Worm (Caenorhabditis elegans) whole organism, L2 larva: ENCODE results near the gene F52E1.14.
A peak's percentile ranks its signal among the peaks of the same experiment; 100 is the strongest.

Source experiments
- C34F6.9 ChIP-seq: fragments of 150-350 bp; optimal IDR thresholded peaks from 2 replicates; lab custom pipeline; 2014; ENCODE audit warnings: missing biosample characterization, missing genetic modification characterization
- F13H6.1 ChIP-seq: sonication (generic microtip); optimal IDR thresholded peaks from 2 replicates; lab custom pipeline; 2016; ENCODE audit warnings: missing genetic modification characterization, missing compliant biosample characterization
- R02D3.7 ChIP-seq: fragments of 150-350 bp; optimal IDR thresholded peaks from 2 replicates; lab custom pipeline; 2014; ENCODE audit warnings: missing biosample characterization, missing genetic modification characterization
- Y55F3AM.14 ChIP-seq: fragments of 200-800 bp; sonication (Bioruptor generic); optimal IDR thresholded peaks from 2 replicates; lab custom pipeline; 2018; ENCODE audit warnings: mild to moderate bottlenecking, missing genetic modification characterization, missing compliant biosample characterization
- ZK546.5 ChIP-seq: sonication (generic microtip); optimal IDR thresholded peaks from 2 replicates; lab custom pipeline; 2017; ENCODE audit warnings: missing biosample characterization, missing genetic modification characterization
- alr-1 ChIP-seq: fragments of 150-350 bp; optimal IDR thresholded peaks from 2 replicates; lab custom pipeline; 2014; ENCODE audit warnings: missing biosample characterization, missing genetic modification characterization
- aly-2 ChIP-seq: fragments of 150-350 bp; optimal IDR thresholded peaks from 2 replicates; lab custom pipeline; 2014; ENCODE audit warnings: missing biosample characterization, missing genetic modification characterization
- ama-1 ChIP-seq: fragments of 150-350 bp; optimal IDR thresholded peaks from 2 replicates; lab custom pipeline; 2018; ENCODE audit warnings: inconsistent platforms
- blmp-1 ChIP-seq: sonication (generic microtip); optimal IDR thresholded peaks from 2 replicates; lab custom pipeline; 2017; ENCODE audit warnings: missing genetic modification characterization, mild to moderate bottlenecking, missing compliant biosample characterization, antibody characterized with exemption, moderate library complexity; ENCODE audit not compliant: insufficient read depth
- ceh-16 ChIP-seq: fragments of 150-350 bp; optimal IDR thresholded peaks from 2 replicates; lab custom pipeline; 2014; ENCODE audit warnings: missing biosample characterization, missing genetic modification characterization
- ceh-82 ChIP-seq: fragments of 150-350 bp; optimal IDR thresholded peaks from 2 replicates; lab custom pipeline; 2014; ENCODE audit warnings: missing biosample characterization, missing genetic modification characterization
- crh-2 ChIP-seq: sonication (generic microtip); optimal IDR thresholded peaks from 2 replicates; lab custom pipeline; 2017; ENCODE audit warnings: missing biosample characterization, missing genetic modification characterization
- dmd-4 ChIP-seq: sonication (generic microtip); optimal IDR thresholded peaks from 2 replicates; lab custom pipeline; 2017; ENCODE audit warnings: missing biosample characterization, missing genetic modification characterization
- egl-27 ChIP-seq: sonication (generic microtip); optimal IDR thresholded peaks from 3 replicates; lab custom pipeline; 2017; ENCODE audit warnings: missing biosample characterization, missing genetic modification reagents, missing genetic modification characterization
- elt-1 ChIP-seq: fragments of 150-350 bp; optimal IDR thresholded peaks from 2 replicates; lab custom pipeline; 2014; ENCODE audit warnings: missing biosample characterization, missing genetic modification characterization
- elt-3 ChIP-seq: sonication (generic microtip); optimal IDR thresholded peaks from 2 replicates; lab custom pipeline; 2017; ENCODE audit warnings: missing biosample characterization, missing genetic modification characterization
- fos-1 ChIP-seq: fragments of 150-350 bp; optimal IDR thresholded peaks from 2 replicates; lab custom pipeline; 2014; ENCODE audit warnings: missing biosample characterization, missing genetic modification characterization
- gmeb-1 ChIP-seq: fragments of 150-350 bp; optimal IDR thresholded peaks from 2 replicates; lab custom pipeline; 2014; ENCODE audit warnings: missing biosample characterization, missing genetic modification characterization
- lin-11 ChIP-seq: fragments of 150-350 bp; sonication (generic microtip); optimal IDR thresholded peaks from 2 replicates; lab custom pipeline; 2014; ENCODE audit warnings: missing biosample characterization, missing genetic modification characterization, inconsistent platforms, mixed read lengths
- lin-13 ChIP-seq: fragments of 150-350 bp; optimal IDR thresholded peaks from 2 replicates; lab custom pipeline; 2014; ENCODE audit warnings: missing biosample characterization, missing genetic modification reagents, missing genetic modification characterization
- lin-39 ChIP-seq: fragments of 150-350 bp; optimal IDR thresholded peaks from 2 replicates; lab custom pipeline; 2014; ENCODE audit warnings: missing biosample characterization, missing genetic modification reagents, missing genetic modification characterization
- lsy-2 ChIP-seq, 2 experiments: fragments of 150-350 bp in 1 of 2; sonication (generic microtip) in 1 of 2; optimal IDR thresholded peaks; 2 replicates each; lab custom pipeline; 2014 to 2017; ENCODE audit warnings: missing biosample characterization in 2 of 2, missing genetic modification characterization in 2 of 2
- mab-5 ChIP-seq: fragments of 150-350 bp; optimal IDR thresholded peaks from 2 replicates; lab custom pipeline; 2014; ENCODE audit warnings: missing biosample characterization, missing genetic modification characterization
- mbf-1 ChIP-seq: sonication (generic microtip); optimal IDR thresholded peaks from 2 replicates; lab custom pipeline; 2017; ENCODE audit warnings: missing biosample characterization, missing genetic modification characterization
- mdl-1 ChIP-seq, 2 experiments: fragments of 150-350 bp in 1 of 2; sonication (generic microtip) in 1 of 2; optimal IDR thresholded peaks; 2 replicates each; lab custom pipeline; 2017; ENCODE audit warnings: missing biosample characterization in 2 of 2, missing genetic modification characterization in 2 of 2
- nhr-10 ChIP-seq: sonication (generic microtip); optimal IDR thresholded peaks from 2 replicates; lab custom pipeline; 2017; ENCODE audit warnings: missing biosample characterization, missing genetic modification characterization
- nhr-11 ChIP-seq: fragments of 150-350 bp; optimal IDR thresholded peaks from 2 replicates; lab custom pipeline; 2014; ENCODE audit warnings: missing biosample characterization, missing genetic modification characterization
- nhr-12 ChIP-seq: fragments of 150-350 bp; optimal IDR thresholded peaks from 2 replicates; lab custom pipeline; 2014; ENCODE audit warnings: missing biosample characterization, missing genetic modification characterization
- nhr-129 ChIP-seq: fragments of 150-350 bp; optimal IDR thresholded peaks from 2 replicates; lab custom pipeline; 2014; ENCODE audit warnings: missing biosample characterization, missing genetic modification characterization
- nhr-21 ChIP-seq: fragments of 150-350 bp; optimal IDR thresholded peaks from 2 replicates; lab custom pipeline; 2014; ENCODE audit warnings: missing biosample characterization, missing genetic modification characterization
- nhr-23 ChIP-seq: fragments of 150-350 bp; optimal IDR thresholded peaks from 2 replicates; lab custom pipeline; 2014; ENCODE audit warnings: missing biosample characterization, missing genetic modification reagents, missing genetic modification characterization
- nhr-237 ChIP-seq: fragments of 150-350 bp; optimal IDR thresholded peaks from 2 replicates; lab custom pipeline; 2014; ENCODE audit warnings: missing biosample characterization, missing genetic modification characterization
- nhr-25 ChIP-seq: fragments of 150-350 bp; sonication (generic microtip); optimal IDR thresholded peaks from 3 replicates; lab custom pipeline; 2014; ENCODE audit warnings: missing biosample characterization, missing genetic modification characterization
- nhr-6 ChIP-seq: fragments of 150-350 bp; optimal IDR thresholded peaks from 2 replicates; lab custom pipeline; 2014; ENCODE audit warnings: missing biosample characterization, missing genetic modification characterization
- nhr-77 ChIP-seq: fragments of 150-350 bp; optimal IDR thresholded peaks from 2 replicates; lab custom pipeline; 2014; ENCODE audit warnings: missing biosample characterization, missing genetic modification characterization
- peb-1 ChIP-seq: fragments of 150-350 bp; optimal IDR thresholded peaks from 2 replicates; lab custom pipeline; 2014; ENCODE audit warnings: missing biosample characterization, missing genetic modification characterization
- sem-4 ChIP-seq: fragments of 150-350 bp; optimal IDR thresholded peaks from 2 replicates; lab custom pipeline; 2014; ENCODE audit warnings: missing biosample characterization, missing genetic modification reagents, missing genetic modification characterization
- skn-1 ChIP-seq: sonication (generic microtip); optimal IDR thresholded peaks from 2 replicates; lab custom pipeline; 2017; ENCODE audit warnings: missing biosample characterization, missing genetic modification characterization
- sma-3 ChIP-seq: sonication (generic microtip); optimal IDR thresholded peaks from 2 replicates; lab custom pipeline; 2016; ENCODE audit warnings: missing genetic modification reagents, missing genetic modification characterization, missing compliant biosample characterization
- sma-9 ChIP-seq, 2 experiments: fragments of 150-350 bp in 1 of 2; sonication (generic microtip) in 1 of 2; optimal IDR thresholded peaks; 2 replicates each; lab custom pipeline; 2014 to 2016; ENCODE audit warnings: missing genetic modification characterization in 2 of 2, mild to moderate bottlenecking in 1 of 2, missing biosample characterization in 1 of 2, missing compliant biosample characterization in 1 of 2, missing genetic modification reagents in 1 of 2, moderate library complexity in 1 of 2
- snpc-4 ChIP-seq: fragments of 150-350 bp; optimal IDR thresholded peaks from 2 replicates; lab custom pipeline; 2014; ENCODE audit warnings: missing biosample characterization, missing genetic modification characterization
- unc-39 ChIP-seq: fragments of 150-350 bp; optimal IDR thresholded peaks from 2 replicates; lab custom pipeline; 2014; ENCODE audit warnings: missing biosample characterization, missing genetic modification characterization
- unc-55 ChIP-seq: fragments of 150-350 bp; sonication (generic microtip); optimal IDR thresholded peaks from 3 replicates; lab custom pipeline; 2014; ENCODE audit warnings: missing biosample characterization, missing genetic modification reagents, missing genetic modification characterization
- unc-62 ChIP-seq: fragments of 150-350 bp; optimal IDR thresholded peaks from 2 replicates; lab custom pipeline; 2014; ENCODE audit warnings: missing biosample characterization, missing genetic modification reagents, missing genetic modification characterization
- zag-1 ChIP-seq: fragments of 150-350 bp; optimal IDR thresholded peaks from 2 replicates; lab custom pipeline; 2014; ENCODE audit warnings: missing biosample characterization, missing genetic modification characterization
- ztf-1 ChIP-seq: fragments of 200-800 bp; sonication (Bioruptor generic); conservative IDR thresholded peaks from 2 replicates; pipeline ENCODE4 v1.3.6; 2022; ENCODE audit warnings: missing genetic modification characterization, missing compliant biosample characterization
- ztf-11 ChIP-seq: sonication (generic microtip); optimal IDR thresholded peaks from 2 replicates; lab custom pipeline; 2017; ENCODE audit warnings: missing biosample characterization, missing genetic modification characterization
- ztf-4 ChIP-seq: fragments of 150-350 bp; optimal IDR thresholded peaks from 2 replicates; lab custom pipeline; 2014; ENCODE audit warnings: missing biosample characterization, missing genetic modification characterization

F52E1.14 gene

DNA sequence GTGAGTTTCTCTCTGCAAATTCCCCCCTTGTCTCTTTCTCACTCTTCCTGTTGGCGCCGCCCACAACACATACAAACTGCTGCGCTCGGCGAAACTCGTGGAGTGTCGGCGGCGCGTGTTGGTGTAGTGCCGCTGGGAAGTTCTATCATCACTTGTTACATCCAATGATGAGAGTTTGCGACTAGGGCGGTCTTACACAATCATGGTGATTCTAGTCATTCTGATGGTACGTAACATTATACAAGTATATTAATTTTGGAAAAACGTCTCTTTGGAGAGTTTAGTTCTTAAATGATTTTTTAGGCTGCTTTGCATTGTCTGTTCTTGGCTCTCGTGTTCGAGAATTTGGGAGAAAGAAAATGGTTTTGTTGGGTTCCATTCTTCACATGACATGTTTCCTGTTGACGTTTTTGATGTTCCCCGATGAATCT lies 34.7 kb upstream of the F52E1.14 start:
- TF ChIP-seq nhr-10 (tag; lab: Kevin White, UChicago) = peak; percentile 56
- TF ChIP-seq ztf-4 (tag; lab: Kevin White, UChicago) = peak; percentile 62
- TF ChIP-seq unc-39 (tag; lab: Kevin White, UChicago) = no peak
- TF ChIP-seq nhr-237 = peak; percentile 69
- TF ChIP-seq R02D3.7 (tag; lab: Kevin White, UChicago) = peak; percentile 36
- peak; percentile 97 for TF ChIP-seq sma-9 (GFP tag; optimal IDR thresholded peaks at IDR 0.05; lab: Kevin White, UChicago)
- TF ChIP-seq sma-9 (tag; optimal IDR thresholded peaks at IDR 0.05; lab: Kevin White, UChicago) = no peak
- no peak for TF ChIP-seq dmd-4 (tag; lab: Kevin White, UChicago)
- peak; percentile 73 for TF ChIP-seq Y55F3AM.14
- no peak for TF ChIP-seq elt-1
- no peak for TF ChIP-seq lin-11 (tag; lab: Kevin White, UChicago)
- peak; percentile 46 for TF ChIP-seq zag-1 (tag; lab: Kevin White, UChicago)
- peak; percentile 64 for TF ChIP-seq nhr-129 (tag; lab: Kevin White, UChicago)
- peak; percentile 74 for TF ChIP-seq egl-27 (tag; lab: Kevin White, UChicago)
- no peak for TF ChIP-seq nhr-11 (tag; lab: Kevin White, UChicago)
- TF ChIP-seq ceh-82 (tag; lab: Kevin White, UChicago) = no peak
- TF ChIP-seq nhr-6 = peak; percentile 51
- TF ChIP-seq sma-3 (GFP tag; lab: Kevin White, UChicago) = peak; percentile 94
- TF ChIP-seq ama-1 (lab: Kevin White, UChicago) = peak; percentile 98
- TF ChIP-seq lsy-2 (tag; optimal IDR thresholded peaks at IDR 0.05; lab: Kevin White, UChicago) = peak; percentile 56 to 82
- peak; percentile 89 for TF ChIP-seq F13H6.1 (tag; lab: Kevin White, UChicago)
- TF ChIP-seq ceh-16 (tag; lab: Kevin White, UChicago) = peak; percentile 47
- peak; percentile 21 for TF ChIP-seq blmp-1
- TF ChIP-seq unc-62 (GFP tag; lab: Kevin White, UChicago) = peak; percentile 30
- no peak for TF ChIP-seq mbf-1 (tag; lab: Kevin White, UChicago)
- peak; percentile 77 for TF ChIP-seq nhr-21
- TF ChIP-seq crh-2 = peak; percentile 89
- TF ChIP-seq mab-5 (tag; lab: Kevin White, UChicago) = peak; percentile 47
- TF ChIP-seq unc-55 (GFP tag; lab: Kevin White, UChicago) = peak; percentile 77
- no peak for TF ChIP-seq nhr-23 (tag; lab: Kevin White, UChicago)
- no peak for TF ChIP-seq ztf-11 (tag; lab: Kevin White, UChicago)
- no peak for TF ChIP-seq aly-2 (tag; lab: Kevin White, UChicago)
- TF ChIP-seq alr-1 = no peak
- TF ChIP-seq sem-4 = peak; percentile 29
- peak; percentile 84 for TF ChIP-seq fos-1 (tag; lab: Kevin White, UChicago)
- TF ChIP-seq snpc-4 (tag; lab: Kevin White, UChicago) = peak; percentile 99
- no peak for TF ChIP-seq nhr-12
- TF ChIP-seq ztf-1 (GFP tag; lab: Robert Waterston, UW) = no peak
- no peak for TF ChIP-seq C34F6.9 (tag; lab: Kevin White, UChicago)
- peak; percentile 13 for TF ChIP-seq ZK546.5 (tag; lab: Kevin White, UChicago)
- no peak for TF ChIP-seq nhr-77 (tag; lab: Kevin White, UChicago)
- TF ChIP-seq elt-3 (tag; lab: Kevin White, UChicago) = no peak
- peak; percentile 75 for TF ChIP-seq lin-13 (GFP tag; lab: Kevin White, UChicago)
- no peak for TF ChIP-seq peb-1 (tag; lab: Kevin White, UChicago)
- no peak for TF ChIP-seq lin-39 (tag; lab: Kevin White, UChicago)
- no peak for TF ChIP-seq skn-1 (tag; lab: Kevin White, UChicago)
- TF ChIP-seq mdl-1 (tag; optimal IDR thresholded peaks at IDR 0.05; lab: Kevin White, UChicago) = peak in 1 of 2 experiments; percentile 27
- peak; percentile 88 for TF ChIP-seq gmeb-1 (tag; lab: Kevin White, UChicago)
- TF ChIP-seq nhr-25 (tag; lab: Kevin White, UChicago) = peak; percentile 56
